Fruit fly (Drosophila melanogaster) whole organism, prepupa: ENCODE data around the gene CG17234.

Experiments used
- CG31627 ChIP-seq: fragments of 200-800 bp; sonication (Bioruptor generic); optimal IDR thresholded peaks from 3 replicates; lab custom pipeline; 2016; ENCODE audit warnings: missing biosample characterization, missing genetic modification characterization
- Eip75B ChIP-seq: fragments of 200-800 bp; sonication (Bioruptor generic); optimal IDR thresholded peaks from 3 replicates; lab custom pipeline; 2016; ENCODE audit warnings: missing biosample characterization, missing genetic modification characterization
- Hr39 ChIP-seq: fragments of 200-800 bp; sonication (Bioruptor generic); optimal IDR thresholded peaks from 2 replicates; lab custom pipeline; 2016; ENCODE audit warnings: missing biosample characterization, missing genetic modification characterization

DNA sequence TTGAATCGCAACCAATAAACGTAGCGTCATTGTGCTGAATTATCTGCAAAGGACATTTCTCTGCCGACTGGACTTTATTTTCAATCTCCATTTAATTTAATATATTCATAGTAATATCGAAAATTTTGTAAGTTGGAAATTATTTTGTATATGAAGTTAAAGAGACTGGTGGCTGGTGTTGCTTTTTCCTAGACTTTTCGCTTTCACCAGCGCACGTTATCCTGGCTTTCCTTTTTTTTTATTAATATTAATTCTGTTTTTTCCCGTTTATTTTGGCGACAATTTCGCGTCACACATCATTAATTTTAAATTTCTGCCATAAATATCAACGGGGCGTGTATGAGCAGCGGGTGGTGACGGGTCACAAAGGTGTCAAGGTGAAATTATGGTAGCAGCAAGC is 12.4 kb downstream of the CG17234 start, which contains the start of gene CG34049:
- no peak for TF ChIP-seq CG31627 (GFP tag; lab: Kevin White, UChicago)
- no peak for TF ChIP-seq Eip75B (GFP tag; lab: Kevin White, UChicago)
- TF ChIP-seq Hr39, result no peak
